Fruit fly (Drosophila melanogaster) whole organism, adult: ENCODE data around the gene wdb.

Source experiments
- CG11617 ChIP-seq: fragments of 200-800 bp; sonication (Bioruptor generic); optimal IDR thresholded peaks from 2 replicates; lab custom pipeline; 2017; ENCODE audit warnings: mild to moderate bottlenecking, missing biosample characterization, missing genetic modification reagents, missing genetic modification characterization
- CG12768 ChIP-seq: fragments of 200-800 bp; sonication (Bioruptor generic); optimal IDR thresholded peaks from 2 replicates; lab custom pipeline; 2017; ENCODE audit warnings: missing biosample characterization, missing genetic modification characterization, mild to moderate bottlenecking, moderate library complexity, missing genetic modification reagents
- CG14711 ChIP-seq: fragments of 200-800 bp; sonication (Bioruptor generic); optimal IDR thresholded peaks from 2 replicates; lab custom pipeline; 2018; ENCODE audit warnings: missing biosample characterization, mild to moderate bottlenecking, missing genetic modification characterization, moderate library complexity
- CG1620 ChIP-seq: fragments of 200-800 bp; sonication (Bioruptor generic); optimal IDR thresholded peaks from 2 replicates; lab custom pipeline; 2016; ENCODE audit warnings: missing biosample characterization, missing genetic modification characterization
- CG33017 ChIP-seq: fragments of 200-800 bp; sonication (Bioruptor generic); optimal IDR thresholded peaks from 2 replicates; lab custom pipeline; 2018; ENCODE audit warnings: missing biosample characterization, mild to moderate bottlenecking, missing genetic modification characterization, moderate library complexity
- CG5204 ChIP-seq: fragments of 200-800 bp; sonication (Bioruptor generic); optimal IDR thresholded peaks from 2 replicates; lab custom pipeline; 2016; ENCODE audit warnings: missing biosample characterization, missing genetic modification characterization
- CG7045 ChIP-seq: fragments of 200-800 bp; sonication (Bioruptor generic); optimal IDR thresholded peaks from 2 replicates; lab custom pipeline; 2017; ENCODE audit warnings: missing biosample characterization, mild to moderate bottlenecking, missing genetic modification characterization
- CG7101 ChIP-seq: fragments of 200-800 bp; sonication (Bioruptor generic); optimal IDR thresholded peaks from 2 replicates; lab custom pipeline; 2018; ENCODE audit warnings: missing biosample characterization, mild to moderate bottlenecking, missing genetic modification characterization, moderate library complexity
- Clk ChIP-seq: fragments of 200-800 bp; sonication (Bioruptor generic); optimal IDR thresholded peaks from 2 replicates; lab custom pipeline; 2017; ENCODE audit warnings: missing biosample characterization, missing genetic modification characterization
- Crg-1 ChIP-seq: fragments of 200-800 bp; sonication (Bioruptor generic); optimal IDR thresholded peaks from 2 replicates; lab custom pipeline; 2016; ENCODE audit warnings: missing biosample characterization, missing genetic modification characterization
- Hr96 ChIP-seq: fragments of 200-800 bp; sonication (Bioruptor generic); optimal IDR thresholded peaks from 2 replicates; lab custom pipeline; 2016; ENCODE audit warnings: missing biosample characterization, missing genetic modification characterization
- Mnt ChIP-seq: fragments of 200-800 bp; sonication (Bioruptor generic); optimal IDR thresholded peaks from 2 replicates; lab custom pipeline; 2016; ENCODE audit warnings: missing biosample characterization, mild to moderate bottlenecking, missing genetic modification characterization
- bab1 ChIP-seq: fragments of 200-800 bp; sonication (Bioruptor generic); optimal IDR thresholded peaks from 3 replicates; lab custom pipeline; 2019; ENCODE audit warnings: missing biosample characterization, mild to moderate bottlenecking, missing genetic modification characterization, moderate library complexity
- cic ChIP-seq: fragments of 200-800 bp; sonication (Bioruptor generic); optimal IDR thresholded peaks from 2 replicates; lab custom pipeline; 2017; ENCODE audit warnings: missing biosample characterization, mild to moderate bottlenecking, missing genetic modification characterization, moderate library complexity
- cnc ChIP-seq, 2 experiments: fragments of >200 bp; optimal IDR thresholded peaks; 2 replicates each; lab custom pipeline; 2017
- kay ChIP-seq: fragments of 200-800 bp; sonication (Bioruptor generic); peaks from one replicate; lab custom pipeline; 2016; ENCODE audit warnings: missing biosample characterization, missing genetic modification characterization, borderline replicate concordance
- ovo ChIP-seq: fragments of 200-800 bp; sonication (Bioruptor generic); optimal IDR thresholded peaks from 2 replicates; lab custom pipeline; 2016; ENCODE audit warnings: missing biosample characterization, missing genetic modification characterization
- pad ChIP-seq: fragments of 200-800 bp; sonication (Bioruptor generic); optimal IDR thresholded peaks from 3 replicates; lab custom pipeline; 2017; ENCODE audit warnings: missing biosample characterization, missing genetic modification characterization, mild to moderate bottlenecking, moderate library complexity, missing genetic modification reagents
- tj ChIP-seq: fragments of 200-800 bp; sonication (Bioruptor generic); optimal IDR thresholded peaks from 3 replicates; lab custom pipeline; 2017; ENCODE audit warnings: missing biosample characterization, mild to moderate bottlenecking, missing genetic modification characterization, moderate library complexity
- toe ChIP-seq: fragments of 200-800 bp; sonication (Bioruptor generic); optimal IDR thresholded peaks from 2 replicates; lab custom pipeline; 2016; ENCODE audit warnings: missing biosample characterization, missing genetic modification characterization

wdb gene

dm6 chr3R:27570692-27571091 lies 11.3 kb downstream of the wdb start:
- TF ChIP-seq Mnt (GFP tag; lab: Kevin White, UChicago): no peak
- TF ChIP-seq CG11617 (GFP tag; lab: Kevin White, UChicago): no peak
- TF ChIP-seq CG14711 (tag; lab: Kevin White, UChicago): no peak
- no peak for TF ChIP-seq toe
- no peak for TF ChIP-seq CG1620 (GFP tag; lab: Kevin White, UChicago)

- TF ChIP-seq kay (no peak), CG7101 (no peak), Mnt (GFP tag; lab: Kevin White, UChicago) (no peak), CG7045 (GFP tag; lab: Kevin White, UChicago) (peak; percentile 77), bab1 (GFP tag; lab: Kevin White, UChicago) (no peak), CG11617 (GFP tag; lab: Kevin White, UChicago) (peak; percentile 26), tj (GFP tag; lab: Kevin White, UChicago) (peak; percentile 20), CG14711 (tag; lab: Kevin White, UChicago) (peak; percentile 49), ovo (GFP tag; lab: Kevin White, UChicago) (no peak), toe (no peak), CG12768 (GFP tag; lab: Kevin White, UChicago) (peak; percentile 52), CG5204 (GFP tag; lab: Kevin White, UChicago) (no peak), Crg-1 (GFP tag; lab: Kevin White, UChicago) (no peak), pad (GFP tag; lab: Kevin White, UChicago) (peak; percentile 21), CG33017 (tag; lab: Kevin White, UChicago) (peak; percentile 34), cnc (optimal IDR thresholded peaks at IDR 0.05; lab: Kevin White, UChicago) (no peak), cic (GFP tag; lab: Kevin White, UChicago) (no peak), Hr96 (GFP tag; lab: Kevin White, UChicago) (no peak), Clk (GFP tag; lab: Kevin White, UChicago) (peak; percentile 55), CG1620 (GFP tag; lab: Kevin White, UChicago) (no peak)
These were observed 12.3 kb downstream of the wdb start for dm6 chr3R:27569706-27570105.

dm6 chr3R:27568545-27568944 lies 13.5 kb downstream of the wdb start:
- TF ChIP-seq kay: peak; percentile 59
- no peak for TF ChIP-seq CG12768 (GFP tag; lab: Kevin White, UChicago)

- TF ChIP-seq cnc (optimal IDR thresholded peaks at IDR 0.05; lab: Kevin White, UChicago) (no peak), CG12768 (GFP tag; lab: Kevin White, UChicago) (peak; percentile 54), Mnt (GFP tag; lab: Kevin White, UChicago) (peak; percentile 48), CG33017 (tag; lab: Kevin White, UChicago) (peak; percentile 58), CG14711 (tag; lab: Kevin White, UChicago) (no peak), tj (GFP tag; lab: Kevin White, UChicago) (peak; percentile 27), bab1 (GFP tag; lab: Kevin White, UChicago) (peak; percentile 86), CG1620 (GFP tag; lab: Kevin White, UChicago) (peak; percentile 5), ovo (GFP tag; lab: Kevin White, UChicago) (peak; percentile 23), pad (GFP tag; lab: Kevin White, UChicago) (peak; percentile 35), CG7101 (peak; percentile 32), CG7045 (GFP tag; lab: Kevin White, UChicago) (peak; percentile 6), toe (no peak), Crg-1 (GFP tag; lab: Kevin White, UChicago) (no peak), CG5204 (GFP tag; lab: Kevin White, UChicago) (no peak), Hr96 (GFP tag; lab: Kevin White, UChicago) (no peak), CG11617 (GFP tag; lab: Kevin White, UChicago) (peak; percentile 55), kay (peak; percentile 97), Clk (GFP tag; lab: Kevin White, UChicago) (peak; percentile 88), cic (GFP tag; lab: Kevin White, UChicago) (peak; percentile 80)
These were observed 20.9 kb downstream of the wdb start, which contains the start of gene CG5646 for dm6 chr3R:27561114-27561513. CG5646 (minus strand) TSS chr3R:27561319.

- peak; percentile 28 for TF ChIP-seq bab1 (GFP tag; lab: Kevin White, UChicago)
- peak; percentile 39 for TF ChIP-seq Mnt (GFP tag; lab: Kevin White, UChicago)
- TF ChIP-seq ovo (GFP tag; lab: Kevin White, UChicago): no peak
- TF ChIP-seq CG11617 (GFP tag; lab: Kevin White, UChicago): no peak
- peak; percentile 72 for TF ChIP-seq tj (GFP tag; lab: Kevin White, UChicago)
- TF ChIP-seq cic (GFP tag; lab: Kevin White, UChicago): peak; percentile 31
- TF ChIP-seq pad (GFP tag; lab: Kevin White, UChicago): no peak
- TF ChIP-seq CG1620 (GFP tag; lab: Kevin White, UChicago): peak; percentile 0
These were observed 23.3 kb downstream of the wdb start, which contains the start of gene Klp98A for dm6 chr3R:27558660-27559319. Klp98A (minus strand) TSS chr3R:27559145.

dm6 chr3R:27557970-27558659 lies 23.9 kb downstream of the wdb start:
- TF ChIP-seq ovo (GFP tag; lab: Kevin White, UChicago): no peak
- no peak for TF ChIP-seq CG5204 (GFP tag; lab: Kevin White, UChicago)
- no peak for TF ChIP-seq kay
- TF ChIP-seq CG1620 (GFP tag; lab: Kevin White, UChicago): no peak
- TF ChIP-seq CG12768 (GFP tag; lab: Kevin White, UChicago): no peak
- no peak for TF ChIP-seq CG7101
- TF ChIP-seq Crg-1 (GFP tag; lab: Kevin White, UChicago): no peak
- TF ChIP-seq Clk (GFP tag; lab: Kevin White, UChicago): no peak
- TF ChIP-seq Mnt (GFP tag; lab: Kevin White, UChicago): no peak
- no peak for TF ChIP-seq Hr96 (GFP tag; lab: Kevin White, UChicago)
- no peak for TF ChIP-seq cnc (optimal IDR thresholded peaks at IDR 0.05; lab: Kevin White, UChicago)
